Fruit fly (Drosophila melanogaster): Measurements from ENCODE around the gene heca.
A peak's percentile ranks its signal among the peaks of the same experiment; 100 is the strongest.

Gene heca

dm6 chr3R:30276482-30277282, 1.1 kb upstream of the heca start (continued):
- TF ChIP-seq z (GFP tag; IDR thresholded peaks at IDR 0.05) (no peak; the same call in 2 of the 3 replicates), CG6254 (GFP tag; optimal IDR thresholded peaks at IDR 0.05) (peak; percentile 61), CG1603 (tag; optimal IDR thresholded peaks at IDR 0.05) (peak; percentile 64), CG1024 (GFP tag; IDR thresholded peaks at IDR 0.05) (no peak), CG7786 (GFP tag; optimal IDR thresholded peaks at IDR 0.05) (peak; percentile 13), Dp (GFP tag; optimal IDR thresholded peaks at IDR 0.05) (no peak), gro (GFP tag; optimal IDR thresholded peaks at IDR 0.05) (no peak), C15 (GFP tag; IDR thresholded peaks at IDR 0.05) (no peak), dpn (GFP tag; optimal IDR thresholded peaks at IDR 0.05) (peak; percentile 52 to 67), CG12659 (GFP tag; optimal IDR thresholded peaks at IDR 0.05) (peak; percentile 34), hbn (GFP tag; IDR thresholded peaks at IDR 0.05; ENCODE audit: partially characterized antibody) (no peak), Fer2 (tag; optimal IDR thresholded peaks at IDR 0.05) (no peak), fd96Cb (tag; optimal IDR thresholded peaks at IDR 0.05) (peak; percentile 3), NFAT (GFP tag; IDR thresholded peaks at IDR 0.05) (no peak; the same call in 1 of the 2 replicates), Abd-B (GFP tag; optimal IDR thresholded peaks at IDR 0.05) (peak; percentile 24), Optix (GFP tag; IDR thresholded peaks at IDR 0.05) (peak; percentile 58; the same call in 1 of the 3 replicates), odd (GFP tag; optimal IDR thresholded peaks at IDR 0.05) (no peak), crp (GFP tag; optimal IDR thresholded peaks at IDR 0.05) (no peak), CkIIα-i1 (GFP tag; IDR thresholded peaks at IDR 0.05) (no peak), yki (optimal IDR thresholded peaks at IDR 0.05) (no peak), Spps (tag; optimal IDR thresholded peaks at IDR 0.05) (peak; percentile 32), CG17385 (GFP tag; optimal IDR thresholded peaks at IDR 0.05) (peak; percentile 28), CG42726 (GFP tag; IDR thresholded peaks at IDR 0.05; ENCODE audit: partially characterized antibody) (0 out of 2 replicates have a peak, but pooled peaks have one; percentile 8), CG2199 (GFP tag; IDR thresholded peaks at IDR 0.05) (peak; percentile 72; the same call in 1 of the 3 replicates), CG31365 (tag; optimal IDR thresholded peaks at IDR 0.05) (no peak), Hsf (GFP tag; optimal IDR thresholded peaks at IDR 0.05) (peak; percentile 37), croc (GFP tag; conservative IDR thresholded peaks at IDR 0.05) (peak; percentile 25; the same call in 2 of the 3 replicates), CG13287 (GFP tag; IDR thresholded peaks at IDR 0.05; ENCODE audit: partially characterized antibody) (peak; percentile 38; the same call in 1 of the 2 replicates), wek (GFP tag; optimal IDR thresholded peaks at IDR 0.05) (peak; percentile 33), caup (GFP tag; optimal IDR thresholded peaks at IDR 0.05; ENCODE audit: severe bottlenecking) (peak; percentile 59), Trl (optimal IDR thresholded peaks at IDR 0.05) (no peak), Trl (GFP tag; optimal IDR thresholded peaks at IDR 0.05) (peak; percentile 8), CG9932 (GFP tag; IDR thresholded peaks at IDR 0.05) (peak; percentile 47), HLHmδ (GFP tag; optimal IDR thresholded peaks at IDR 0.05) (peak; percentile 89), ind (GFP tag; optimal IDR thresholded peaks at IDR 0.05) (peak; percentile 31), D (optimal IDR thresholded peaks at IDR 0.05) (no peak), D (GFP tag; optimal IDR thresholded peaks at IDR 0.05) (peak; percentile 36), CG9437 (GFP tag; optimal IDR thresholded peaks at IDR 0.05) (peak; percentile 27), tap (tag; optimal IDR thresholded peaks at IDR 0.05) (peak; percentile 35), ranshi (GFP tag; IDR thresholded peaks at IDR 0.05) (peak; percentile 48; the same call in 1 of the 2 replicates), nau (GFP tag; optimal IDR thresholded peaks at IDR 0.05) (peak; percentile 50), ase (GFP tag; IDR thresholded peaks at IDR 0.05) (no peak), sqz (GFP tag; optimal IDR thresholded peaks at IDR 0.05) (no peak), ssp (GFP tag; IDR thresholded peaks at IDR 0.05) (0 out of 2 replicates have a peak, but pooled peaks have one; percentile 21), Six4 (GFP tag; optimal IDR thresholded peaks at IDR 0.05) (peak; percentile 48), CG14441 (GFP tag; IDR thresholded peaks at IDR 0.05) (peak; percentile 55; the same call in 1 of the 2 replicates), Chrac-16 (GFP tag; optimal IDR thresholded peaks at IDR 0.05) (peak; percentile 29), ken (GFP tag; IDR thresholded peaks at IDR 0.05) (peak; percentile 69), tin (GFP tag; optimal IDR thresholded peaks at IDR 0.05) (peak; percentile 60)
